Worm (Caenorhabditis elegans) whole organism, L4 larva: ENCODE data around the gene Y54G11A.14.
"Not testable (repeated sequence)": the region's sequence is repeated elsewhere in the genome, so short reads cannot be mapped to it uniquely, and the experiment has no call there.

ENCODE experiments used
- D1046.2 ChIP-seq: fragments of 200-800 bp; sonication (Bioruptor generic); IDR thresholded peaks from 2 replicates; pipeline ENCODE4 v1.3.6; 2022; ENCODE audit warnings: missing genetic modification characterization, missing compliant biosample characterization
- F26F4.8 ChIP-seq: fragments of 200-800 bp; sonication (Bioruptor generic); conservative IDR thresholded peaks from 2 replicates; pipeline ENCODE4 v1.3.6; 2022; ENCODE audit warnings: missing genetic modification characterization, missing compliant biosample characterization
- T20F7.1 ChIP-seq: fragments of 200-800 bp; sonication (Bioruptor generic); optimal IDR thresholded peaks from 2 replicates; lab custom pipeline; 2018; ENCODE audit warnings: mild to moderate bottlenecking, missing genetic modification characterization, missing compliant biosample characterization
- Y105C5A.15 ChIP-seq: fragments of 200-800 bp; sonication (Bioruptor generic); IDR thresholded peaks from 2 replicates; pipeline ENCODE4 v1.3.6; 2022; ENCODE audit warnings: missing genetic modification characterization, missing compliant biosample characterization
- Y48G9A.11 ChIP-seq: fragments of 200-800 bp; sonication (Bioruptor generic); IDR thresholded peaks from 2 replicates; pipeline ENCODE4 v1.3.6; 2022; ENCODE audit warnings: missing genetic modification reagents, missing genetic modification characterization, missing compliant biosample characterization
- aha-1 ChIP-seq: fragments of 150-350 bp; peaks from one replicate; lab custom pipeline; 2014; ENCODE audit warnings: missing biosample characterization, missing genetic modification characterization
- ama-1 ChIP-seq: fragments of 150-350 bp; optimal IDR thresholded peaks from 2 replicates; lab custom pipeline; 2014; ENCODE audit warnings: inconsistent platforms, mixed read lengths
- ceh-44 ChIP-seq: fragments of 200-800 bp; sonication (Bioruptor generic); IDR thresholded peaks from 2 replicates; pipeline ENCODE4 v1.3.6; 2022; ENCODE audit warnings: missing genetic modification reagents, missing genetic modification characterization, missing compliant biosample characterization
- ceh-62 ChIP-seq: sonication (generic microtip); optimal IDR thresholded peaks from 2 replicates; lab custom pipeline; 2017; ENCODE audit warnings: missing biosample characterization, missing genetic modification characterization
- cey-2 ChIP-seq: sonication (generic microtip); optimal IDR thresholded peaks from 3 replicates; lab custom pipeline; 2017; ENCODE audit warnings: missing genetic modification characterization, mild to moderate bottlenecking, missing compliant biosample characterization, antibody characterized with exemption, borderline replicate concordance; ENCODE audit not compliant: insufficient read depth
- ctbp-1 ChIP-seq: fragments of 200-800 bp; sonication (Bioruptor generic); IDR thresholded peaks from 2 replicates; pipeline ENCODE4 v1.3.6; 2022; ENCODE audit warnings: missing genetic modification reagents, missing genetic modification characterization, missing compliant biosample characterization
- daf-12 ChIP-seq: fragments of 150-350 bp; optimal IDR thresholded peaks from 2 replicates; lab custom pipeline; 2014; ENCODE audit warnings: missing biosample characterization, missing genetic modification reagents, missing genetic modification characterization
- dpl-1 ChIP-seq: fragments of 150-350 bp; optimal IDR thresholded peaks from 2 replicates; lab custom pipeline; 2014; ENCODE audit warnings: missing biosample characterization, missing genetic modification reagents, missing genetic modification characterization
- duxl-1 ChIP-seq: sonication (generic microtip); optimal IDR thresholded peaks from 2 replicates; lab custom pipeline; 2016; ENCODE audit warnings: mild to moderate bottlenecking, missing genetic modification characterization, moderate library complexity, missing compliant biosample characterization; ENCODE audit not compliant: poor library complexity
- egl-27 ChIP-seq: sonication (generic microtip); optimal IDR thresholded peaks from 3 replicates; lab custom pipeline; 2017; ENCODE audit warnings: missing biosample characterization, missing genetic modification reagents, missing genetic modification characterization
- egl-43 ChIP-seq: fragments of 200-800 bp; sonication (Bioruptor generic); IDR thresholded peaks from 2 replicates; pipeline ENCODE4 v1.3.6; 2022; ENCODE audit warnings: missing genetic modification reagents, missing genetic modification characterization, missing compliant biosample characterization
- gei-8 ChIP-seq: fragments of 200-800 bp; sonication (Bioruptor generic); optimal IDR thresholded peaks from 2 replicates; lab custom pipeline; 2018; ENCODE audit warnings: mild to moderate bottlenecking, missing genetic modification characterization, missing compliant biosample characterization
- hif-1 ChIP-seq, 2 experiments: sonication (generic microtip); optimal IDR thresholded peaks; 2 replicates each; lab custom pipeline; 2016 to 2017; ENCODE audit warnings: missing compliant biosample characterization in 2 of 2, missing genetic modification characterization in 2 of 2, missing genetic modification reagents in 2 of 2, missing genotype in 2 of 2, mild to moderate bottlenecking in 1 of 2
- lin-13 ChIP-seq: fragments of 150-350 bp; optimal IDR thresholded peaks from 2 replicates; lab custom pipeline; 2014; ENCODE audit warnings: missing biosample characterization, missing genetic modification reagents, missing genetic modification characterization
- lin-39 ChIP-seq: fragments of 150-350 bp; optimal IDR thresholded peaks from 2 replicates; lab custom pipeline; 2014; ENCODE audit warnings: missing biosample characterization, missing genetic modification reagents, missing genetic modification characterization
- lir-3 ChIP-seq: sonication (generic microtip); optimal IDR thresholded peaks from 2 replicates; lab custom pipeline; 2016; ENCODE audit warnings: mild to moderate bottlenecking, missing genetic modification characterization, missing compliant biosample characterization
- madf-5 ChIP-seq, 2 experiments: fragments of 200-800 bp; sonication (Bioruptor generic); IDR thresholded peaks; 2 replicates each; pipeline ENCODE4 v1.3.6; 2022; ENCODE audit warnings: missing compliant biosample characterization in 2 of 2, missing genetic modification characterization in 2 of 2
- mdt-29 ChIP-seq: fragments of 200-800 bp; sonication (Bioruptor generic); IDR thresholded peaks from 2 replicates; pipeline ENCODE4 v1.3.6; 2022; ENCODE audit warnings: missing genetic modification reagents, missing genetic modification characterization, missing compliant biosample characterization
- mep-1 ChIP-seq: fragments of 150-350 bp; sonication (generic microtip); optimal IDR thresholded peaks from 3 replicates; lab custom pipeline; 2014; ENCODE audit warnings: missing biosample characterization, missing genetic modification characterization
- mes-2 ChIP-seq: sonication (generic microtip); optimal IDR thresholded peaks from 2 replicates; lab custom pipeline; 2016; ENCODE audit warnings: missing genotype, mild to moderate bottlenecking, missing genetic modification characterization, missing compliant biosample characterization; ENCODE audit not compliant: poor library complexity, severe bottlenecking
- mxl-2 ChIP-seq: fragments of 200-800 bp; sonication (Bioruptor generic); conservative IDR thresholded peaks from 2 replicates; pipeline ENCODE4 v1.3.6; 2022; ENCODE audit warnings: missing genetic modification reagents, missing genetic modification characterization, missing compliant biosample characterization
- nhr-10 ChIP-seq: fragments of 150-350 bp; optimal IDR thresholded peaks from 2 replicates; lab custom pipeline; 2014; ENCODE audit warnings: missing biosample characterization, missing genetic modification characterization
- nhr-102 ChIP-seq: sonication (generic microtip); optimal IDR thresholded peaks from 2 replicates; lab custom pipeline; 2016; ENCODE audit warnings: mild to moderate bottlenecking, missing genetic modification characterization, moderate library complexity, missing compliant biosample characterization
- nhr-11 ChIP-seq: fragments of 150-350 bp; optimal IDR thresholded peaks from 2 replicates; lab custom pipeline; 2014; ENCODE audit warnings: missing biosample characterization, missing genetic modification characterization
- nhr-237 ChIP-seq: sonication (generic microtip); optimal IDR thresholded peaks from 2 replicates; lab custom pipeline; 2017; ENCODE audit warnings: missing biosample characterization, missing genetic modification characterization
- nhr-6 ChIP-seq: fragments of 150-350 bp; optimal IDR thresholded peaks from 2 replicates; lab custom pipeline; 2014; ENCODE audit warnings: missing biosample characterization, missing genetic modification characterization
- nhr-77 ChIP-seq: fragments of 150-350 bp; optimal IDR thresholded peaks from 2 replicates; lab custom pipeline; 2014; ENCODE audit warnings: missing biosample characterization, missing genetic modification characterization
- set-16 ChIP-seq: fragments of 200-800 bp; sonication (Bioruptor generic); IDR thresholded peaks from 2 replicates; pipeline ENCODE4 v1.3.6; 2022; ENCODE audit warnings: missing genetic modification reagents, missing genetic modification characterization, missing compliant biosample characterization
- snpc-1.2 ChIP-seq: fragments of 200-800 bp; sonication (Bioruptor generic); IDR thresholded peaks from 2 replicates; pipeline ENCODE4 v1.3.6; 2022; ENCODE audit warnings: missing genetic modification reagents, missing genetic modification characterization, missing compliant biosample characterization
- tag-97 ChIP-seq: fragments of 200-800 bp; sonication (Bioruptor generic); IDR thresholded peaks from 2 replicates; pipeline ENCODE4 v1.3.6; 2022; ENCODE audit warnings: missing genetic modification characterization, missing compliant biosample characterization
- tra-1 ChIP-seq: fragments of 200-800 bp; sonication (Bioruptor generic); IDR thresholded peaks from 2 replicates; pipeline ENCODE4 v1.3.6; 2022; ENCODE audit warnings: missing genetic modification reagents, missing genetic modification characterization, missing compliant biosample characterization
- zag-1 ChIP-seq: fragments of 150-350 bp; optimal IDR thresholded peaks from 2 replicates; lab custom pipeline; 2014; ENCODE audit warnings: missing biosample characterization, missing genetic modification characterization
- zip-11 ChIP-seq: fragments of 200-800 bp; sonication (Bioruptor generic); IDR thresholded peaks from 2 replicates; pipeline ENCODE4 v1.3.6; 2022; ENCODE audit warnings: missing genetic modification characterization, missing compliant biosample characterization
- zip-2 ChIP-seq: fragments of 150-350 bp; optimal IDR thresholded peaks from 2 replicates; lab custom pipeline; 2014; ENCODE audit warnings: missing biosample characterization, missing genetic modification characterization
- ztf-7 ChIP-seq: fragments of 150-350 bp; optimal IDR thresholded peaks from 2 replicates; lab custom pipeline; 2014; ENCODE audit warnings: missing biosample characterization, missing genetic modification characterization

Gene Y54G11A.14

DNA sequence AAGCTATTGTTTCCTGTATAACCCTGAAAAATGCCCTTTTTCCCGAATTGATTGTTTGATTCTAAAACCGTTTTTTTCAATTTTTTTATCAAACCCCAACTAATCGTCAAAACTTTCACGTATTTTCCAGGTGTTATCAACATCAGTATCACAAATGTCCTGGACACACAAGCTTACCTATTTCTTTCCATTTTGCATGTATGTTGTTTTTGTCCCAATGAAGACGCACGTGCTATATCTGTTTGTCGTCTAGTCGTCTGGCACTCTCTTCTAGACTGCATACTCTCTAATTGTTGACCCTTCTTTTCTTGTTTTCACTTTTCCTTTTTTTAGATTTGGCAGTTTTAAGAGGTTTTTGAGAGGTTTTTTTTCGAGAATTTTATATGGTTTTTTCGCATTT is 21.6 kb upstream of the Y54G11A.14 start (continued):
- peak in 1 of 2 experiments; percentile 85 for TF ChIP-seq hif-1 (tag; optimal IDR thresholded peaks at IDR 0.05; lab: Kevin White, UChicago)
- no peak for TF ChIP-seq lir-3 (tag; lab: Kevin White, UChicago)
- no peak for TF ChIP-seq duxl-1 (tag; lab: Kevin White, UChicago)
- no peak for TF ChIP-seq lin-13 (GFP tag; lab: Kevin White, UChicago)
- no peak for TF ChIP-seq D1046.2
- TF ChIP-seq madf-5 (GFP tag; IDR thresholded peaks at IDR 0.05; lab: Robert Waterston, UW): no peak
- no peak for TF ChIP-seq zip-2 (tag; lab: Kevin White, UChicago)
- TF ChIP-seq zip-11: no peak
- TF ChIP-seq egl-27 (tag; lab: Kevin White, UChicago): no peak
- TF ChIP-seq nhr-77 (tag; lab: Kevin White, UChicago): peak; percentile 82
- TF ChIP-seq snpc-1.2 (GFP tag; lab: Robert Waterston, UW): no peak
- peak; percentile 51 for TF ChIP-seq mep-1 (tag; lab: Kevin White, UChicago)
- no peak for TF ChIP-seq T20F7.1 (GFP tag; lab: Kevin White, UChicago)
- TF ChIP-seq nhr-6 (tag; lab: Kevin White, UChicago): no peak
- TF ChIP-seq F26F4.8: no peak
- TF ChIP-seq tra-1: no peak
- TF ChIP-seq daf-12 (tag; lab: Kevin White, UChicago): no peak
- TF ChIP-seq mxl-2 (GFP tag; lab: Robert Waterston, UW): no peak
- TF ChIP-seq, all 104 proteins: peak for 23

DNA sequence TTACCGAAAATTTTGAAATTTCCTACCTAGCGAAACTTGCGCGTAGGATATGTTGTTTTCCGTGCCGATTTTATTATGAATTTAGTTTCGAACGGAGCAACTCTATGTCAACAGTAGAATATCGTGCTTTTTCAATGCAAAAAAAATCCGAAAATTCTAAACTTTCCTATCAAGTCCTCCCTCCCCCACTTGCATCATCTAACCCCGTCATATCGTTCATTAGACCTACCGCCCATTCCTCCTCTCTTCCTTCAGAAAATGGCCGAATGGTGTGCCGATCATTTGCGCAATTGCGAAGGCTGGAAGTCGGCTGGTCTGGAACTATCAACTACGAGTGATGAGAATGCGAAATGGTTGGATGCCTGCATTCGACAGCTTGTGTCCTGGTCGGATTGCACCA is 20.9 kb upstream of the Y54G11A.14 start, which contains the start of gene Y54G11A.7:
Gene Y54G11A.7, plus strand, starts transcription at position 256 of the 400 bp plus-strand sequence.
- 0 out of 2 replicates have a peak, but pooled peaks have one; percentile 28 for TF ChIP-seq F26F4.8
- TF ChIP-seq ztf-7 (tag; lab: Kevin White, UChicago): peak; percentile 58
- peak; percentile 4 for TF ChIP-seq aha-1 (tag; lab: Kevin White, UChicago)

DNA sequence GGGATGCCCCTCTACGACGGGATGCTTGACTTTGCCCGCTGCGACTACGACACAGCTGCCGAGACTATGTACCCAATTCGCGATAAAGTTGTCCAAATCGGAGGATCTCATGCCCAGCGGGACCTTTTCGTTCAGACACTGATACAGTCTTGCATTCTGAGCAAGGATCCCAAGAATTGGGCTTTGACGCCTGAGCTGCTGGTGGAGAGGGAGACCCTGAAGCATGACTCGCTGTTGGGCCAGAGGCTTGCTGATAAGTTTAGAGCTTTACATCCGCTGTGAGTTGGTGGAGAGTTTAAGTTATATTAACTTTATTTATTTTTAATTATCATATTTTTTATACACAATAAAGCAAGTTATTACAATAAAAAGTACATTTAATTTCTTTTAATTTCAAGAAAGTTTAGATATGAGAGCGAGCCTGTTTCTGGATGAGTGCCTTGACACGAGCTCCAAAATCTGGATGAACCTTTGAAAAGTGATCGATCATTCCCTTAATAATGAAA is 18.7 kb upstream of the Y54G11A.14 start:
- TF ChIP-seq nhr-10 (no peak), mep-1 (tag; lab: Kevin White, UChicago) (peak; percentile 10), dpl-1 (GFP tag; lab: Kevin White, UChicago) (no peak), mdt-29 (0 out of 2 replicates have a peak, but pooled peaks have one; percentile 50), aha-1 (tag; lab: Kevin White, UChicago) (peak; percentile 69), cey-2 (no peak), nhr-102 (tag; lab: Kevin White, UChicago) (peak; percentile 55), lin-13 (GFP tag; lab: Kevin White, UChicago) (no peak)

DNA sequence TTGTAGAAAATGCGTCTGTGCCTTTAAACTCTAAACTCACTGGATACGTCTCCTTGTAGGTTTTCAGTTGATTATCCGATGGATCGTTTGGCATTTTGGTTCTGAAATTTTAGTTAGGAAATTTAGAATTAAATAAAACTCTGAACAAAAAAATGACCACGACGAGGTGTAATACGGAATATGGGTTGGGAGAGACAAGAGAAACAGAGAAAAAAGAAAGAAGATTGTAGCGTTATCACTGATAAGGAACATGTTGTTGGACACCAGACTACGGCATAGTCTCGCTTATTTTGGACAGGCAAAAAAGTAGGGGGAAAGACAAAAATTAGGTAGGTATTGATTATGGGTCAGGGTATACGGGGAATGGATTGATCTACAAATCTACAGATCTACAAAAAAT is 16.0 kb upstream of the Y54G11A.14 start, which contains the start of gene ctl-2:
Gene ctl-2, minus strand, starts transcription at position 101 of the 400 bp plus-strand sequence.
- TF ChIP-seq nhr-102 (tag; lab: Kevin White, UChicago); lir-3 (tag; lab: Kevin White, UChicago); ceh-62: not testable (repeated sequence)

DNA sequence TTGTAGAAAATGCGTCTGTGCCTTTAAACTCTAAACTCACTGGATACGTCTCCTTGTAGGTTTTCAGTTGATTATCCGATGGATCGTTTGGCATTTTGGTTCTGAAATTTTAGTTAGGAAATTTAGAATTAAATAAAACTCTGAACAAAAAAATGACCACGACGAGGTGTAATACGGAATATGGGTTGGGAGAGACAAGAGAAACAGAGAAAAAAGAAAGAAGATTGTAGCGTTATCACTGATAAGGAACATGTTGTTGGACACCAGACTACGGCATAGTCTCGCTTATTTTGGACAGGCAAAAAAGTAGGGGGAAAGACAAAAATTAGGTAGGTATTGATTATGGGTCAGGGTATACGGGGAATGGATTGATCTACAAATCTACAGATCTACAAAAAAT is 11.8 kb upstream of the Y54G11A.14 start, which contains the start of gene ctl-1:
Gene ctl-1, minus strand, starts transcription at position 101 of the 400 bp plus-strand sequence.
- not testable (repeated sequence) for TF ChIP-seq ama-1; nhr-237; lin-39 (tag; lab: Kevin White, UChicago)

DNA sequence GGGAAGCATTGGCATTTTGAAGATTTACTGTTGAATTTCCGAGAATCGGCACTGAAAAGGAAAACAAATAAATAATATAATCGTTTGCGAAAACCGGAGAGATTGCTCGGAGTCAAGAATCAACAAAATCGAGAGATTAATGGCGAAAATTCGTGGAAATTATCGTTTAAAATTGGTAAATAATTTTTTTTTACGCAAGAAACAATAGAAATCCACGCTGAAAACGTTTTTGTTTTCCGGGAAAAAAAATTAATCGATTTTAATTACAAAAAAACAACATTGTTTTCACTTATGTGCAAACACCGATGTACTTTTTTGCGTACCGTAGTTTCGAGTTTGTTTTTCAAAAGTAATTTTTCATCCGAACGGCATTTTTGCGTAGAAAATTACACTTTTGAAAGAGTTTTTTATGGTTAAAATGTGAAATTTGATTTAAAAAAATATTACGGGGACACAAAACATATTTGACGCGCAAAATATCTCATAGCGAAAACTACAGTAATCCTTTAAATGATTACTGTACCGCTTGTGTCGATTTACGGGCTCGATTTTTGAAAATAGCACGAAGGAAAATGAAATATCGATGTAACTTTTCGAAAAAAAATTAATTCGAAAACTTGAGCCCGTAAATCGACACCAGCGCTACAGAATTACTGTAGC is 7.1 kb upstream of the Y54G11A.14 start, which contains the start of gene ctl-3:
Gene ctl-3, minus strand, starts transcription at position 51 of the 660 bp plus-strand sequence.
- TF ChIP-seq cey-2: no peak
- TF ChIP-seq set-16: no peak
- TF ChIP-seq gei-8 (GFP tag; lab: Kevin White, UChicago): no peak
- TF ChIP-seq mep-1 (tag; lab: Kevin White, UChicago): no peak
- no peak for TF ChIP-seq aha-1 (tag; lab: Kevin White, UChicago)
- no peak for TF ChIP-seq egl-43
- no peak for TF ChIP-seq ctbp-1 (GFP tag; lab: Robert Waterston, UW)
- TF ChIP-seq nhr-11 (tag; lab: Kevin White, UChicago): no peak
- TF ChIP-seq lin-39 (tag; lab: Kevin White, UChicago): no peak
- no peak for TF ChIP-seq ceh-44 (GFP tag; lab: Robert Waterston, UW)
- TF ChIP-seq tag-97 (GFP tag; lab: Robert Waterston, UW): no peak
- TF ChIP-seq mes-2 (tag; lab: Kevin White, UChicago): no peak
- TF ChIP-seq zag-1 (tag; lab: Kevin White, UChicago): no peak
- TF ChIP-seq Y105C5A.15 (GFP tag; lab: Robert Waterston, UW): no peak
- no peak for TF ChIP-seq nhr-77 (tag; lab: Kevin White, UChicago)
- TF ChIP-seq Y48G9A.11 (GFP tag; lab: Robert Waterston, UW): no peak
